Worm (Caenorhabditis elegans) whole organism, mixed stage, embryonic: ENCODE measurements around the gene clec-239.
"Not testable (repeated sequence)": the region's sequence is repeated elsewhere in the genome, so short reads cannot be mapped to it uniquely, and the experiment has no call there.

Experiments used
- M03D4.4 ChIP-seq: sonication (generic microtip); optimal IDR thresholded peaks from 2 replicates; lab custom pipeline; 2017; ENCODE audit warnings: mild to moderate bottlenecking, missing genetic modification characterization, missing compliant biosample characterization
- bed-3 ChIP-seq: fragments of 200-800 bp; sonication (Bioruptor generic); optimal IDR thresholded peaks from 3 replicates; lab custom pipeline; 2018; ENCODE audit warnings: mild to moderate bottlenecking, missing genetic modification characterization, moderate library complexity, missing compliant biosample characterization
- blmp-1 ChIP-seq: fragments of 150-350 bp; optimal IDR thresholded peaks from 2 replicates; lab custom pipeline; 2014; ENCODE audit warnings: missing biosample characterization, missing genetic modification characterization
- ceh-39 ChIP-seq: fragments of 150-350 bp; optimal IDR thresholded peaks from 2 replicates; lab custom pipeline; 2014; ENCODE audit warnings: missing biosample characterization, missing genetic modification characterization
- ceh-43 ChIP-seq: fragments of 200-800 bp; sonication (Bioruptor generic); optimal IDR thresholded peaks from 2 replicates; lab custom pipeline; 2018; ENCODE audit warnings: mild to moderate bottlenecking, missing genetic modification characterization, moderate library complexity, missing compliant biosample characterization
- ceh-83 ChIP-seq: fragments of 200-800 bp; sonication (Bioruptor generic); optimal IDR thresholded peaks from 2 replicates; lab custom pipeline; 2018; ENCODE audit warnings: mild to moderate bottlenecking, missing genetic modification characterization, missing compliant biosample characterization
- ces-1 ChIP-seq: fragments of 150-350 bp; optimal IDR thresholded peaks from 2 replicates; lab custom pipeline; 2014; ENCODE audit warnings: missing biosample characterization, missing genetic modification reagents, missing genetic modification characterization
- cnd-1 ChIP-seq: fragments of 200-800 bp; sonication (Bioruptor generic); optimal IDR thresholded peaks from 2 replicates; lab custom pipeline; 2018; ENCODE audit warnings: mild to moderate bottlenecking, missing genetic modification characterization, missing compliant biosample characterization
- drap-1 ChIP-seq: fragments of 200-800 bp; sonication (Bioruptor generic); optimal IDR thresholded peaks from 3 replicates; lab custom pipeline; 2018; ENCODE audit warnings: mild to moderate bottlenecking, missing genetic modification characterization, missing compliant biosample characterization
- elt-1 ChIP-seq: sonication (generic microtip); optimal IDR thresholded peaks from 2 replicates; lab custom pipeline; 2017; ENCODE audit warnings: missing genetic modification characterization, mild to moderate bottlenecking, missing compliant biosample characterization, antibody characterized with exemption, moderate library complexity, borderline replicate concordance; ENCODE audit not compliant: insufficient read depth
- elt-3 ChIP-seq: fragments of 150-350 bp; optimal IDR thresholded peaks from 2 replicates; lab custom pipeline; 2014; ENCODE audit warnings: missing biosample characterization, missing genetic modification characterization
- ham-2 ChIP-seq: fragments of 200-800 bp; sonication (Bioruptor generic); optimal IDR thresholded peaks from 2 replicates; lab custom pipeline; 2018; ENCODE audit warnings: mild to moderate bottlenecking, missing genetic modification characterization, missing compliant biosample characterization
- hlh-1 ChIP-seq: fragments of 150-350 bp; optimal IDR thresholded peaks from 2 replicates; lab custom pipeline; 2014; ENCODE audit warnings: missing biosample characterization, missing genetic modification reagents, missing genetic modification characterization
- lin-13 ChIP-seq: fragments of 150-350 bp; optimal IDR thresholded peaks from 2 replicates; lab custom pipeline; 2014; ENCODE audit warnings: missing biosample characterization, missing genetic modification characterization
- lsy-2 ChIP-seq: fragments of 150-350 bp; optimal IDR thresholded peaks from 2 replicates; lab custom pipeline; 2014; ENCODE audit warnings: missing biosample characterization, missing genetic modification characterization
- mab-5 ChIP-seq: fragments of 150-350 bp; optimal IDR thresholded peaks from 2 replicates; lab custom pipeline; 2014; ENCODE audit warnings: missing biosample characterization, missing genetic modification characterization
- mep-1 ChIP-seq: fragments of 150-350 bp; optimal IDR thresholded peaks from 2 replicates; lab custom pipeline; 2017; ENCODE audit warnings: missing biosample characterization, missing genetic modification reagents, missing genetic modification characterization, inconsistent platforms
- mls-2 ChIP-seq: sonication (generic microtip); optimal IDR thresholded peaks from 2 replicates; lab custom pipeline; 2016; ENCODE audit warnings: mild to moderate bottlenecking, missing genetic modification characterization, moderate library complexity, missing compliant biosample characterization
- nhr-2 ChIP-seq: fragments of 150-350 bp; optimal IDR thresholded peaks from 2 replicates; lab custom pipeline; 2014; ENCODE audit warnings: missing biosample characterization, missing genetic modification characterization
- nhr-237 ChIP-seq: fragments of 150-350 bp; optimal IDR thresholded peaks from 2 replicates; lab custom pipeline; 2014; ENCODE audit warnings: missing biosample characterization, missing genetic modification characterization
- nhr-28 ChIP-seq: fragments of 150-350 bp; optimal IDR thresholded peaks from 2 replicates; lab custom pipeline; 2014; ENCODE audit warnings: missing biosample characterization, missing genetic modification characterization
- nhr-76 ChIP-seq: sonication (generic microtip); optimal IDR thresholded peaks from 2 replicates; lab custom pipeline; 2017; ENCODE audit warnings: missing biosample characterization, missing genetic modification characterization
- pha-4 ChIP-seq: fragments of 150-350 bp; optimal IDR thresholded peaks from 2 replicates; lab custom pipeline; 2018; ENCODE audit warnings: missing biosample characterization, missing genetic modification reagents, missing genetic modification characterization
- sem-2 ChIP-seq: fragments of 200-800 bp; sonication (Bioruptor generic); optimal IDR thresholded peaks from 2 replicates; lab custom pipeline; 2018; ENCODE audit warnings: mild to moderate bottlenecking, missing genetic modification characterization, missing compliant biosample characterization
- sptf-1 ChIP-seq: sonication (generic microtip); optimal IDR thresholded peaks from 2 replicates; lab custom pipeline; 2017; ENCODE audit warnings: mild to moderate bottlenecking, missing genetic modification characterization, moderate library complexity, missing compliant biosample characterization
- unc-39 ChIP-seq: fragments of 150-350 bp; optimal IDR thresholded peaks from 2 replicates; lab custom pipeline; 2014; ENCODE audit warnings: missing biosample characterization, missing genetic modification characterization
- unc-62 ChIP-seq: fragments of 150-350 bp; optimal IDR thresholded peaks from 2 replicates; lab custom pipeline; 2014; ENCODE audit warnings: missing biosample characterization, missing genetic modification reagents, missing genetic modification characterization
- zip-8 ChIP-seq: fragments of 150-350 bp; optimal IDR thresholded peaks from 2 replicates; lab custom pipeline; 2014; ENCODE audit warnings: missing biosample characterization, missing genetic modification characterization
- ztf-11 ChIP-seq: fragments of 150-350 bp; optimal IDR thresholded peaks from 2 replicates; lab custom pipeline; 2014; ENCODE audit warnings: missing biosample characterization, missing genetic modification characterization

clec-239 gene

DNA sequence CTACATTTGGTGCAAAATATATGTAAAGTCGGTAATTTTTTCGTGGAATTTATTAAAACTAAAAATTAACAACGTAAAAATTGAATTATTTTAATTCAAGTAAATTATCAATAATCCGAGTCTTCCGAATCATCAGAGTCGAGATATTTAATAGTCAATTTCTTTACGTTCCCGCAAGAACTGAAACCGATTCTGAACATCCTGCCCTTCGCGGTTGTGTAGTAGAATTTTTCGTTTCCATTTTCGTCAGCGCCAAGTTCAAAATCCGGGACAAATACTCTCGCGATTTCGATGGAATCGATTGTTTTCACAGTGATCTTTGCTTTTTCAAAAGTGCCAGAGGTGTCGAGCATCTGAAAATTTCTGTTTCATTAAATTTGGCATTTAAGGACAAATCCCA lies 36.7 kb upstream of the clec-239 start:
- TF ChIP-seq ceh-43 (GFP tag; lab: Kevin White, UChicago) (no peak), blmp-1 (no peak), ztf-11 (tag; lab: Kevin White, UChicago) (no peak), hlh-1 (tag; lab: Kevin White, UChicago) (no peak), cnd-1 (tag; lab: Kevin White, UChicago) (no peak), bed-3 (GFP tag; lab: Kevin White, UChicago) (no peak), nhr-28 (no peak), ceh-39 (no peak), ham-2 (GFP tag; lab: Kevin White, UChicago) (no peak), ces-1 (GFP tag; lab: Kevin White, UChicago) (no peak), sptf-1 (no peak), unc-62 (no peak), nhr-76 (no peak), sem-2 (GFP tag; lab: Kevin White, UChicago) (no peak)

DNA sequence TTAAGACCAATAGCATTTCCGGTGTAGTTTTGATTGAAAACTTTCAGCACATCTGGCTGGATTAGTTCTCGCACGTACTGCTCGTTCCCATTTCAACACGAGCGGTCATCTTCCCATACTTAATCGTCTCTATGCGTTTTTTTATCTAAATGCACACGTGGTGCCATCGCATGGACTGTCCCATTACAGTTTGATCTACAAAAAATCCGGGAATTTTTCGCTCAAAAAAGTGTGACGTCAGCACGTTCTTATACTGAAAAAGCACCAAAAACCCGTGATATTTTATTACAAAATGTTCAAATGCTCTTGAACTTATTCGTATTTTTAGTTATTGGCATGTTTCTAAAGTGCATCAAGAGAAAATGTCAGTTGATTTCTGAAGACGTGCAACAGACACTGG lies 34.4 kb upstream of the clec-239 start, which contains the start of gene Y102A5C.4:
Gene Y102A5C.4, plus strand, starts transcription at position 301 of the 400 bp plus-strand sequence.
- no peak for TF ChIP-seq ces-1 (GFP tag; lab: Kevin White, UChicago)
- no peak for TF ChIP-seq bed-3 (GFP tag; lab: Kevin White, UChicago)
- no peak for TF ChIP-seq ceh-43 (GFP tag; lab: Kevin White, UChicago)
- no peak for TF ChIP-seq nhr-76
- TF ChIP-seq drap-1 (GFP tag; lab: Kevin White, UChicago) = no peak
- no peak for TF ChIP-seq mab-5 (tag; lab: Kevin White, UChicago)
- TF ChIP-seq mls-2 (tag; lab: Kevin White, UChicago) = no peak
- no peak for TF ChIP-seq nhr-237
- no peak for TF ChIP-seq zip-8
- no peak for TF ChIP-seq sptf-1
- TF ChIP-seq cnd-1 (tag; lab: Kevin White, UChicago) = no peak
- no peak for TF ChIP-seq lin-13 (tag; lab: Kevin White, UChicago)
- no peak for TF ChIP-seq unc-62
- TF ChIP-seq ceh-39 = no peak
- TF ChIP-seq nhr-2 (tag; lab: Kevin White, UChicago) = no peak
- TF ChIP-seq mep-1 (tag; lab: Kevin White, UChicago) = no peak
- no peak for TF ChIP-seq sem-2 (GFP tag; lab: Kevin White, UChicago)
- TF ChIP-seq ceh-83 (GFP tag; lab: Kevin White, UChicago) = no peak

DNA sequence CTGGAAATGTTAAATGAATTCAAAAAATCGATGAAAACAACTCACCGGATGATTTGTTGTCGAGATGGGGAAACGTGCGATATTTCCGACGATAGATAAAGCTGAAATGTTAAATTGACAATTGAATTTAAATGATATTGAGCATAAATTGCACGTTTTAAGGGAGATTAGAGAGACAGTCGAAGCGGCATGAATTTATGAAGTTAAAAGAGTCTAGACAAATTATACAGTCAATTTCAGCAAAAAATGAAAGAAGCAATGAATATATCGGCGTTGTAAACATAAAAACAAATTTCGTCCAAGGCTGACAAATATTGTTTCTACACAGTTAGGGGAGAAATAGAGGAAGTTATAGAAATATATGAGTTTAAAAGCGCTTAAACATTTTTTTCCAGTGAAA lies 29.0 kb upstream of the clec-239 start, which contains the start of gene Y102A5C.36:
Gene Y102A5C.36, minus strand, starts transcription at position 101 of the 400 bp plus-strand sequence.
- TF ChIP-seq ham-2 (GFP tag; lab: Kevin White, UChicago) = no peak
- TF ChIP-seq elt-3 (tag; lab: Kevin White, UChicago) = no peak
- no peak for TF ChIP-seq ceh-83 (GFP tag; lab: Kevin White, UChicago)
- TF ChIP-seq M03D4.4 (tag; lab: Kevin White, UChicago) = no peak
- TF ChIP-seq pha-4 (tag; lab: Kevin White, UChicago) = no peak
- TF ChIP-seq zip-8 = no peak
- TF ChIP-seq, all 35 proteins: peak for 0

DNA sequence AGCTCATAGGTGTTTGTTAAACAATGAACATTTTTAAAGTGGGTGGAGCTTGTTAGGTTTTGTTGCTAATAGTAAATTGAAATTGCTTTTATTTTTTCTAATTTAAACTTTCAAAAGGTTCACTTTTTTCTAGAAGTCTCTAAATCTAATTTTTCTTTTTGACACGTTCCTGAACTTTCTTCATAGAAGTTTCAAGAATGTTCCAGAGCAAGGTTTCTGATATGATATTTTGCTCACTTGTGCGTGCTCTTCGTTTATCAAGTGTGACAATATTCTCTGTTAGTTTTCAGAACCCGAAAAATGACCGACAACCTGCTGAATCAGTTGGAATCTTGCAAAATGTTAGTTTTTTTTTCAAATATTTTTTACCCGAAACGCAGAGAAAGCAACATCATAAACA lies 17.6 kb upstream of the clec-239 start, which contains the start of gene fbxa-148:
Gene fbxa-148, plus strand, starts transcription at position 301 of the 400 bp plus-strand sequence.
- TF ChIP-seq mab-5 (tag; lab: Kevin White, UChicago); nhr-237; unc-39: not testable (repeated sequence)

DNA sequence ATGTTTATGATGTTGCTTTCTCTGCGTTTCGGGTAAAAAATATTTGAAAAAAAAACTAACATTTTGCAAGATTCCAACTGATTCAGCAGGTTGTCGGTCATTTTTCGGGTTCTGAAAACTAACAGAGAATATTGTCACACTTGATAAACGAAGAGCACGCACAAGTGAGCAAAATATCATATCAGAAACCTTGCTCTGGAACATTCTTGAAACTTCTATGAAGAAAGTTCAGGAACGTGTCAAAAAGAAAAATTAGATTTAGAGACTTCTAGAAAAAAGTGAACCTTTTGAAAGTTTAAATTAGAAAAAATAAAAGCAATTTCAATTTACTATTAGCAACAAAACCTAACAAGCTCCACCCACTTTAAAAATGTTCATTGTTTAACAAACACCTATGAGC lies 8.3 kb upstream of the clec-239 start, which contains the start of gene fbxa-112:
Gene fbxa-112, minus strand, starts transcription at position 101 of the 400 bp plus-strand sequence.
- TF ChIP-seq lsy-2; M03D4.4 (tag; lab: Kevin White, UChicago); cnd-1 (tag; lab: Kevin White, UChicago): not testable (repeated sequence)
- TF ChIP-seq, all 35 proteins: peak for 0; not testable (repeated sequence) for 35

DNA sequence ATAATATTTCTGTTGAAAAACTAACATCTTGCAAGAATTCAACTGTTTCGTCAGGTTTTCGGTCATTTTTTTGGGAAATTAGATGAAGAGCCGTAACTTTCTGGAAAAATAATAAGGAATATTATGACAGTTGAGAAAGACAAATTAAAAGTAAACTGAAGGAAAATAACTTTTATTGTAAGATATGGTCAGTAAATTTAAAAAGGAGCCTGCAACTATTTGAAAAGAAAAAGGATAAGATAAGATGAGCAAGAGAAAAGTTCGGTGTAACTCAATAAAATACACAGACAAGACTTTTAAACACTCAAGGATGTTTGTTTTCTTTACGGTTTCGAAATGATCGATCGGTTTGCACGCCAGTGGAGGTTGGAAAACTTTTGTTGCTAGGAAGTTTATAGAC lies 6.7 kb upstream of the clec-239 start, which contains the start of gene fbxa-111:
Gene fbxa-111, minus strand, starts transcription at position 101 of the 400 bp plus-strand sequence.
- not testable (repeated sequence) for TF ChIP-seq bed-3 (GFP tag; lab: Kevin White, UChicago); sptf-1; elt-1 (tag; lab: Kevin White, UChicago)
